Worm (Caenorhabditis elegans) whole organism, L2 larva: ENCODE data around the gene grl-17.

Experiments
- blmp-1 ChIP-seq: sonication (generic microtip); optimal IDR thresholded peaks from 2 replicates; lab custom pipeline; 2017; ENCODE audit warnings: missing genetic modification characterization, mild to moderate bottlenecking, missing compliant biosample characterization, antibody characterized with exemption, moderate library complexity; ENCODE audit not compliant: insufficient read depth
- elt-3 ChIP-seq: sonication (generic microtip); optimal IDR thresholded peaks from 2 replicates; lab custom pipeline; 2017; ENCODE audit warnings: missing biosample characterization, missing genetic modification characterization
- lin-39 ChIP-seq: fragments of 150-350 bp; optimal IDR thresholded peaks from 2 replicates; lab custom pipeline; 2014; ENCODE audit warnings: missing biosample characterization, missing genetic modification reagents, missing genetic modification characterization
- mdl-1 ChIP-seq, 2 experiments: fragments of 150-350 bp in 1 of 2; sonication (generic microtip) in 1 of 2; optimal IDR thresholded peaks; 2 replicates each; lab custom pipeline; 2017; ENCODE audit warnings: missing biosample characterization in 2 of 2, missing genetic modification characterization in 2 of 2
- nhr-23 ChIP-seq: fragments of 150-350 bp; optimal IDR thresholded peaks from 2 replicates; lab custom pipeline; 2014; ENCODE audit warnings: missing biosample characterization, missing genetic modification reagents, missing genetic modification characterization

ce11 chrV:13532469-13532868 is 31.3 kb downstream of the grl-17 start:
- TF ChIP-seq blmp-1 (tag; lab: Kevin White, UChicago) (no peak), lin-39 (tag; lab: Kevin White, UChicago) (no peak), elt-3 (tag; lab: Kevin White, UChicago) (no peak), mdl-1 (tag; optimal IDR thresholded peaks at IDR 0.05; lab: Kevin White, UChicago) (no peak), nhr-23 (tag; lab: Kevin White, UChicago) (no peak)
